Fruit fly (Drosophila melanogaster) whole organism, prepupa: Measurements from ENCODE around the gene Cortactin.

Experiments used
- CG15336 ChIP-seq: fragments of 200-800 bp; sonication (Bioruptor generic); IDR thresholded peaks from 2 replicates; pipeline ENCODE4 v1.3.6; 2022; ENCODE audit warnings: missing biosample characterization, missing genetic modification characterization
- Sox102F ChIP-seq: fragments of 200-800 bp; sonication (Bioruptor generic); optimal IDR thresholded peaks from 2 replicates; lab custom pipeline; 2016; ENCODE audit warnings: missing biosample characterization, mild to moderate bottlenecking, missing genetic modification characterization
- acj6 ChIP-seq: fragments of 200-800 bp; sonication (Bioruptor generic); optimal IDR thresholded peaks from 3 replicates; lab custom pipeline; 2016; ENCODE audit warnings: missing biosample characterization, missing genetic modification characterization
- cyc ChIP-seq: fragments of 200-800 bp; sonication (Bioruptor generic); optimal IDR thresholded peaks from 3 replicates; lab custom pipeline; 2016; ENCODE audit warnings: missing biosample characterization, missing genetic modification characterization

DNA sequence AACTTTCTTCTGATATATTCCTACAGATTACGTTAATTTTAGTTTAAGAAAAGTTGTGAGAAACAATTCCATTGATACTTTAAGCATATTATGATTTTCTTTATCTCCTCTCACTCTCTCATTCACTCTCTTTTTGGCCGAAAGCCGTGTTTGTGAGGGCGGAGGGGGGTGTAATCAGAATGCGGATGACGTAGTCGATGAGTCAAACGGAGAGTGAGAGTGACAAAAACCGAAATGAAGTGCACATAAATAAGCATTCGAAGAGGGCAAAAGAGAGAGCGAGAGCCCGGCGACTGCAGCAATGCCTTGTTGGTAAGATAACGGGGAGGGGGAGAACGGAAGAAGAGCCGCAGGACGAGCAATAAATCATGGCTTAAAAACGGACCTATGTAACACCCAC, 30.0 kb upstream of the Cortactin start:
- no peak for TF ChIP-seq CG15336 (GFP tag; lab: Robert Waterston, UW)
- no peak for TF ChIP-seq cyc (GFP tag; lab: Kevin White, UChicago)
- no peak for TF ChIP-seq Sox102F (GFP tag; lab: Kevin White, UChicago)
- no peak for TF ChIP-seq acj6 (GFP tag; lab: Kevin White, UChicago)
